Worm (Caenorhabditis elegans) whole organism, early embryonic: ENCODE results near the gene glrx-22.

Experiments used
- F13C5.2 ChIP-seq: sonication (generic microtip); optimal IDR thresholded peaks from 2 replicates; lab custom pipeline; 2017; ENCODE audit warnings: mild to moderate bottlenecking, missing genetic modification characterization, inconsistent platforms, missing compliant biosample characterization
- aly-1 ChIP-seq: sonication (generic microtip); optimal IDR thresholded peaks from 2 replicates; lab custom pipeline; 2016; ENCODE audit warnings: missing genetic modification characterization, missing compliant biosample characterization
- ama-1 ChIP-seq: fragments of 150-350 bp; optimal IDR thresholded peaks from 2 replicates; lab custom pipeline; 2014
- ceh-13 ChIP-seq: fragments of 200-800 bp; sonication (Bioruptor generic); optimal IDR thresholded peaks from 2 replicates; lab custom pipeline; 2018; ENCODE audit warnings: mild to moderate bottlenecking, missing genetic modification characterization, missing compliant biosample characterization
- ets-7 ChIP-seq: sonication (generic microtip); optimal IDR thresholded peaks from 2 replicates; lab custom pipeline; 2016; ENCODE audit warnings: missing genotype, missing genetic modification characterization, missing compliant biosample characterization
- flt-1 ChIP-seq: fragments of 200-800 bp; sonication (Bioruptor generic); IDR thresholded peaks from 2 replicates; pipeline ENCODE4 v1.3.6; 2022; ENCODE audit warnings: missing genetic modification characterization, missing compliant biosample characterization
- hmbx-1 ChIP-seq: sonication (generic microtip); optimal IDR thresholded peaks from 2 replicates; lab custom pipeline; 2016; ENCODE audit warnings: mild to moderate bottlenecking, missing genetic modification characterization, missing compliant biosample characterization
- hmg-4 ChIP-seq: fragments of 200-800 bp; sonication (Bioruptor generic); optimal IDR thresholded peaks from 2 replicates; lab custom pipeline; 2018; ENCODE audit warnings: mild to moderate bottlenecking, missing genetic modification characterization, missing compliant biosample characterization
- pes-1 ChIP-seq: fragments of 200-800 bp; sonication (Bioruptor generic); IDR thresholded peaks from 2 replicates; pipeline ENCODE4 v1.3.6; 2022; ENCODE audit warnings: missing genetic modification reagents, missing genetic modification characterization, missing compliant biosample characterization
- tbx-11 ChIP-seq: fragments of 200-800 bp; sonication (Bioruptor generic); IDR thresholded peaks from 2 replicates; pipeline ENCODE4 v1.3.6; 2022; ENCODE audit warnings: missing genetic modification characterization, missing compliant biosample characterization
- tbx-37 ChIP-seq: fragments of 200-800 bp; sonication (Bioruptor generic); conservative IDR thresholded peaks from 2 replicates; pipeline ENCODE4 v1.3.6; 2022; ENCODE audit warnings: missing genetic modification reagents, missing genetic modification characterization, missing compliant biosample characterization
- tra-4 ChIP-seq: sonication (generic microtip); optimal IDR thresholded peaks from 2 replicates; lab custom pipeline; 2017; ENCODE audit warnings: missing genetic modification characterization, missing compliant biosample characterization

DNA sequence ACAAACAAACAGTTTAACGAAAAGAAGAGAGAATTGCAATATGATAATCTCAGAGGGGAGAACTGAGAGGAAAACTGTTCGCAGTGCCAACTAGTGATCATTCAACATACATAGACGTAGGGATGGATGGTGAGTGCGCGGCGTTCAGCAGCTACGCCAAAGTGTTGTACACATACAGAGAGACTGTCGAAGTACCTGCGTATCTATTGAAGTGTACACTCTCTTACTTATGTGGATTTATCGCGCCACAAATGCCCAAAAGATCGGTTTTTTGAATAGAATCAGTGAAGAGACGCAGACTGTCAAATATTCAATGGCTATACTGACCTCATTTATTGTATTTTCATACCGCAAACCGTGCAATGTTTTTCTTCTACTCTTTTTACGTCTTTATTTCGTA lies 30.8 kb downstream of the glrx-22 start:
- no peak for TF ChIP-seq tbx-11
- TF ChIP-seq ama-1 (lab: Kevin White, UChicago) = no peak
- no peak for TF ChIP-seq ets-7 (tag; lab: Kevin White, UChicago)
- no peak for TF ChIP-seq ceh-13 (GFP tag; lab: Kevin White, UChicago)
- TF ChIP-seq F13C5.2 (tag; lab: Kevin White, UChicago) = no peak
- TF ChIP-seq flt-1 (GFP tag; lab: Robert Waterston, UW) = no peak
- no peak for TF ChIP-seq tra-4
- TF ChIP-seq hmg-4 (GFP tag; lab: Kevin White, UChicago) = no peak
- no peak for TF ChIP-seq hmbx-1 (tag; lab: Kevin White, UChicago)
- no peak for TF ChIP-seq tbx-37 (GFP tag; lab: Robert Waterston, UW)
- no peak for TF ChIP-seq aly-1 (tag; lab: Kevin White, UChicago)
- TF ChIP-seq pes-1 = no peak
